Worm (Caenorhabditis elegans) whole organism, late embryonic: ENCODE data around the gene F01F1.14.

Experiments
- Y22D7AL.16 ChIP-seq: sonication (generic microtip); optimal IDR thresholded peaks from 2 replicates; lab custom pipeline; 2016; ENCODE audit warnings: missing genetic modification characterization, missing compliant biosample characterization
- ama-1 ChIP-seq: fragments of 150-350 bp; optimal IDR thresholded peaks from 2 replicates; lab custom pipeline; 2014
- ceh-2 ChIP-seq: sonication (generic microtip); optimal IDR thresholded peaks from 2 replicates; lab custom pipeline; 2016; ENCODE audit warnings: missing genotype, missing genetic modification characterization, missing compliant biosample characterization
- ceh-24 ChIP-seq: sonication (generic microtip); optimal IDR thresholded peaks from 2 replicates; lab custom pipeline; 2016; ENCODE audit warnings: mild to moderate bottlenecking, missing genetic modification characterization, missing compliant biosample characterization
- ceh-31 ChIP-seq: sonication (generic microtip); optimal IDR thresholded peaks from 2 replicates; lab custom pipeline; 2016; ENCODE audit warnings: missing genetic modification characterization, missing compliant biosample characterization
- dmd-4 ChIP-seq: sonication (generic microtip); optimal IDR thresholded peaks from 2 replicates; lab custom pipeline; 2016; ENCODE audit warnings: borderline replicate concordance, missing genetic modification characterization, missing compliant biosample characterization
- ets-4 ChIP-seq: sonication (generic microtip); optimal IDR thresholded peaks from 2 replicates; lab custom pipeline; 2016; ENCODE audit warnings: missing genetic modification characterization, missing compliant biosample characterization
- eyg-1 ChIP-seq: sonication (generic microtip); optimal IDR thresholded peaks from 2 replicates; lab custom pipeline; 2016; ENCODE audit warnings: missing genotype, missing genetic modification characterization, missing compliant biosample characterization
- gmeb-2 ChIP-seq: sonication (generic microtip); optimal IDR thresholded peaks from 2 replicates; lab custom pipeline; 2016; ENCODE audit warnings: missing genetic modification characterization, inconsistent platforms, missing compliant biosample characterization
- madf-2 ChIP-seq: sonication (generic microtip); optimal IDR thresholded peaks from 2 replicates; lab custom pipeline; 2017; ENCODE audit warnings: missing genetic modification characterization, missing compliant biosample characterization
- nhr-11 ChIP-seq: fragments of 150-350 bp; optimal IDR thresholded peaks from 2 replicates; lab custom pipeline; 2014; ENCODE audit warnings: missing biosample characterization, missing genetic modification characterization
- tbx-7 ChIP-seq: sonication (generic microtip); optimal IDR thresholded peaks from 2 replicates; lab custom pipeline; 2016; ENCODE audit warnings: missing genotype, missing genetic modification characterization, missing compliant biosample characterization
- ttx-3 ChIP-seq: sonication (generic microtip); optimal IDR thresholded peaks from 2 replicates; lab custom pipeline; 2016; ENCODE audit warnings: missing genetic modification reagents, missing genetic modification characterization, missing compliant biosample characterization
- zip-5 ChIP-seq: sonication (generic microtip); optimal IDR thresholded peaks from 2 replicates; lab custom pipeline; 2016; ENCODE audit warnings: missing genetic modification characterization, missing compliant biosample characterization

DNA sequence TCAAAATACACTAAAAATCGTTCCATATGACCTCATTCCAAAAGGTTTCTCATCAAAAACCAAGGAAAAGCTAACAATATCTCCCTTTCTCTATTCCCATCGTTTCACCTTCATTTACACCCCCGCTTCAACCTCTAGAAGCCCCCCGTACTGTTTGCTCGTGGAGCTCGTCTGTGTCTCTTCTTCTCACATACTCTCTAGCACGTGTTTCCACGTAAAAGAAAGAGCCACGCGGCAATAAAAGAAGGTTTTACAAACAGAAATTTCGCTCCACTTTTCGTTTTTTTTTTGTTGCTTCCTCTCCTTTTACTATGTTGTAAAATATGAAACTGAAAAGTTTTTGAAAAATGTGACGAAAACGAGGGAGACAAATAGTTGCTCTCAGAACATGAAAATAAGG is 10.2 kb upstream of the F01F1.14 start:
- TF ChIP-seq ama-1 (lab: Kevin White, UChicago) (no peak), ttx-3 (tag; lab: Kevin White, UChicago) (no peak), madf-2 (no peak), zip-5 (tag; lab: Kevin White, UChicago) (no peak), dmd-4 (tag; lab: Kevin White, UChicago) (no peak), Y22D7AL.16 (no peak), gmeb-2 (tag; lab: Kevin White, UChicago) (no peak), tbx-7 (no peak), nhr-11 (tag; lab: Kevin White, UChicago) (no peak), ceh-24 (tag; lab: Kevin White, UChicago) (no peak), eyg-1 (tag; lab: Kevin White, UChicago) (no peak), ceh-2 (tag; lab: Kevin White, UChicago) (no peak), ceh-31 (tag; lab: Kevin White, UChicago) (no peak), ets-4 (tag; lab: Kevin White, UChicago) (no peak)
